Worm (Caenorhabditis elegans) whole organism, young adult: ENCODE results near the gene tpk-1.

Experiments
- C06A6.2 ChIP-seq: fragments of 200-800 bp; sonication (Bioruptor generic); conservative IDR thresholded peaks from 2 replicates; pipeline ENCODE4 v1.3.6; 2022; ENCODE audit warnings: missing genetic modification characterization, missing compliant biosample characterization
- C17E4.6 ChIP-seq: fragments of 200-800 bp; sonication (Bioruptor generic); IDR thresholded peaks from 2 replicates; pipeline ENCODE4 v1.3.6; 2022; ENCODE audit warnings: missing genetic modification reagents, missing genetic modification characterization, missing compliant biosample characterization
- F33H1.4 ChIP-seq: fragments of 200-800 bp; sonication (Bioruptor generic); IDR thresholded peaks from 2 replicates; pipeline ENCODE4 v1.3.6; 2022; ENCODE audit warnings: missing genetic modification reagents, missing genetic modification characterization, missing compliant biosample characterization
- Y79H2A.3 ChIP-seq: fragments of 200-800 bp; sonication (Bioruptor generic); conservative IDR thresholded peaks from 2 replicates; pipeline ENCODE4 v1.3.6; 2022; ENCODE audit warnings: missing genetic modification reagents, missing genetic modification characterization, missing compliant biosample characterization
- aptf-2 ChIP-seq: fragments of 200-800 bp; sonication (Bioruptor generic); conservative IDR thresholded peaks from 2 replicates; pipeline ENCODE4 v1.3.6; 2022; ENCODE audit warnings: missing genetic modification reagents, missing genetic modification characterization, missing compliant biosample characterization
- atf-7 ChIP-seq: sonication (generic microtip); optimal IDR thresholded peaks from 2 replicates; lab custom pipeline; 2017; ENCODE audit warnings: mild to moderate bottlenecking, missing genetic modification characterization, missing compliant biosample characterization
- attf-3 ChIP-seq: fragments of 200-800 bp; sonication (Bioruptor generic); conservative IDR thresholded peaks from 2 replicates; pipeline ENCODE4 v1.3.6; 2022; ENCODE audit warnings: missing genetic modification reagents, missing genetic modification characterization, missing compliant biosample characterization
- cebp-2 ChIP-seq: fragments of 200-800 bp; sonication (Bioruptor generic); IDR thresholded peaks from 2 replicates; pipeline ENCODE4 v1.3.6; 2022; ENCODE audit warnings: missing genetic modification characterization, missing compliant biosample characterization
- ceh-27 ChIP-seq: fragments of 200-800 bp; sonication (Bioruptor generic); optimal IDR thresholded peaks from 2 replicates; lab custom pipeline; 2018; ENCODE audit warnings: mild to moderate bottlenecking, missing genetic modification characterization, moderate library complexity, missing compliant biosample characterization
- ceh-58 ChIP-seq: fragments of 200-800 bp; sonication (Bioruptor generic); IDR thresholded peaks from 2 replicates; pipeline ENCODE4 v1.3.6; 2022; ENCODE audit warnings: missing genetic modification characterization, missing compliant biosample characterization
- ceh-91 ChIP-seq: fragments of 200-800 bp; sonication (Bioruptor generic); IDR thresholded peaks from 2 replicates; pipeline ENCODE4 v1.3.6; 2022; ENCODE audit warnings: missing genetic modification reagents, missing genetic modification characterization, missing compliant biosample characterization
- dpff-1 ChIP-seq: sonication (generic microtip); optimal IDR thresholded peaks from 2 replicates; lab custom pipeline; 2017; ENCODE audit warnings: mild to moderate bottlenecking, missing genetic modification characterization, missing compliant biosample characterization
- egl-44 ChIP-seq: fragments of 200-800 bp; sonication (Bioruptor generic); IDR thresholded peaks from 2 replicates; pipeline ENCODE4 v1.3.6; 2022; ENCODE audit warnings: missing genetic modification reagents, missing genetic modification characterization, missing compliant biosample characterization
- him-1 ChIP-seq: sonication (generic microtip); optimal IDR thresholded peaks from 2 replicates; lab custom pipeline; 2016; ENCODE audit warnings: missing genotype, missing genetic modification reagents, missing genetic modification characterization, missing compliant biosample characterization
- hmg-1.2 ChIP-seq: fragments of 200-800 bp; sonication (Bioruptor generic); IDR thresholded peaks from 2 replicates; pipeline ENCODE4 v1.3.6; 2022; ENCODE audit warnings: missing genetic modification reagents, missing genetic modification characterization, missing compliant biosample characterization
- hmg-20 ChIP-seq: fragments of 200-800 bp; sonication (Bioruptor generic); IDR thresholded peaks from 2 replicates; pipeline ENCODE4 v1.3.6; 2022; ENCODE audit warnings: missing genetic modification reagents, missing genetic modification characterization, missing compliant biosample characterization
- lin-35 ChIP-seq, 3 experiments: fragments of 150-350 bp in 2 of 3; sonication (generic microtip) in 1 of 3; optimal IDR thresholded peaks; 2 replicates each; lab custom pipeline; 2014 to 2018; ENCODE audit warnings: missing biosample characterization in 3 of 3, missing genetic modification characterization in 3 of 3, missing genetic modification reagents in 3 of 3
- lsl-1 ChIP-seq: fragments of 200-800 bp; sonication (Bioruptor generic); optimal IDR thresholded peaks from 2 replicates; lab custom pipeline; 2018; ENCODE audit warnings: mild to moderate bottlenecking, missing genetic modification characterization, moderate library complexity, missing compliant biosample characterization
- lsy-27 ChIP-seq: sonication (generic microtip); optimal IDR thresholded peaks from 2 replicates; lab custom pipeline; 2017; ENCODE audit warnings: missing genetic modification characterization, mild to moderate bottlenecking, missing compliant biosample characterization, antibody characterized with exemption, missing genotype, borderline replicate concordance; ENCODE audit not compliant: insufficient read depth
- madf-3 ChIP-seq: fragments of 200-800 bp; sonication (Bioruptor generic); IDR thresholded peaks from 2 replicates; pipeline ENCODE4 v1.3.6; 2022; ENCODE audit warnings: missing genetic modification reagents, missing genetic modification characterization, missing compliant biosample characterization
- madf-6 ChIP-seq: fragments of 200-800 bp; sonication (Bioruptor generic); IDR thresholded peaks from 2 replicates; pipeline ENCODE4 v1.3.6; 2022; ENCODE audit warnings: missing genetic modification reagents, missing genetic modification characterization, missing compliant biosample characterization
- mel-28 ChIP-seq: sonication (generic microtip); optimal IDR thresholded peaks from 2 replicates; lab custom pipeline; 2016; ENCODE audit warnings: borderline replicate concordance, mild to moderate bottlenecking, missing genetic modification characterization, missing compliant biosample characterization
- mes-4 ChIP-seq: sonication (generic microtip); optimal IDR thresholded peaks from 2 replicates; lab custom pipeline; 2016; ENCODE audit warnings: missing genotype, missing genetic modification characterization, missing compliant biosample characterization
- nfya-1 ChIP-seq: sonication (generic microtip); optimal IDR thresholded peaks from 2 replicates; lab custom pipeline; 2017; ENCODE audit warnings: antibody characterized with exemption, missing compliant biosample characterization, missing genetic modification characterization, borderline replicate concordance; ENCODE audit not compliant: insufficient read depth
- nhr-120 ChIP-seq: fragments of 200-800 bp; sonication (Bioruptor generic); IDR thresholded peaks from 2 replicates; pipeline ENCODE4 v1.3.6; 2022; ENCODE audit warnings: missing genetic modification characterization, missing compliant biosample characterization
- nhr-179 ChIP-seq: sonication (generic microtip); optimal IDR thresholded peaks from 2 replicates; lab custom pipeline; 2016; ENCODE audit warnings: mild to moderate bottlenecking, missing genetic modification characterization, missing compliant biosample characterization
- pbrm-1 ChIP-seq: fragments of 200-800 bp; sonication (Bioruptor generic); IDR thresholded peaks from 2 replicates; pipeline ENCODE4 v1.3.6; 2022; ENCODE audit warnings: missing genetic modification reagents, missing genetic modification characterization, missing compliant biosample characterization
- pha-4 ChIP-seq: fragments of 150-350 bp; sonication (generic microtip); optimal IDR thresholded peaks from 2 replicates; lab custom pipeline; 2014; ENCODE audit warnings: missing biosample characterization, missing genetic modification reagents, missing genetic modification characterization
- snpc-1.1 ChIP-seq: sonication (generic microtip); optimal IDR thresholded peaks from 2 replicates; lab custom pipeline; 2017; ENCODE audit warnings: missing genetic modification characterization, mild to moderate bottlenecking, missing compliant biosample characterization, antibody characterized with exemption, moderate library complexity, missing genotype, missing genetic modification reagents; ENCODE audit not compliant: insufficient read depth
- snpc-4 ChIP-seq, 5 experiments: fragments of 150-350 bp in 1 of 5; sonication (generic microtip) in 4 of 5; optimal IDR thresholded peaks; 2 replicates each; lab custom pipeline; 2014 to 2018; ENCODE audit warnings: missing genetic modification characterization in 5 of 5, missing biosample characterization in 3 of 5, antibody characterized with exemption in 2 of 5, mild to moderate bottlenecking in 2 of 5, missing compliant biosample characterization in 2 of 5, missing genotype in 2 of 5, moderate library complexity in 2 of 5, missing genetic modification reagents in 1 of 5
- tbp1 ChIP-seq: fragments of 200-800 bp; sonication (Bioruptor generic); optimal IDR thresholded peaks from 2 replicates; lab custom pipeline; 2018; ENCODE audit warnings: mild to moderate bottlenecking, missing genetic modification characterization, missing compliant biosample characterization
- tlf-1 ChIP-seq: fragments of 200-800 bp; sonication (Bioruptor generic); optimal IDR thresholded peaks from 2 replicates; lab custom pipeline; 2018; ENCODE audit warnings: mild to moderate bottlenecking, missing genetic modification characterization, missing compliant biosample characterization
- unc-130 ChIP-seq: sonication (generic microtip); optimal IDR thresholded peaks from 2 replicates; lab custom pipeline; 2016; ENCODE audit warnings: missing genetic modification reagents, missing genetic modification characterization, missing compliant biosample characterization
- ztf-22 ChIP-seq: fragments of 200-800 bp; sonication (Bioruptor generic); optimal IDR thresholded peaks from 2 replicates; lab custom pipeline; 2018; ENCODE audit warnings: mild to moderate bottlenecking, missing genetic modification characterization, moderate library complexity, missing compliant biosample characterization
- ztf-28 ChIP-seq: fragments of 200-800 bp; sonication (Bioruptor generic); IDR thresholded peaks from 2 replicates; pipeline ENCODE4 v1.3.6; 2022; ENCODE audit warnings: missing genetic modification reagents, missing genetic modification characterization, missing compliant biosample characterization
- ztf-6 ChIP-seq: fragments of 200-800 bp; sonication (Bioruptor generic); IDR thresholded peaks from 2 replicates; pipeline ENCODE4 v1.3.6; 2022; ENCODE audit warnings: missing genetic modification reagents, missing genetic modification characterization, missing compliant biosample characterization

Gene tpk-1

ce11 chrIII:8937571-8937970 is 25.6 kb downstream of the tpk-1 start (continued):
- peak; percentile 61; the same call in 1 of the 2 replicates for TF ChIP-seq F33H1.4 (GFP tag; lab: Robert Waterston, UW)
- 0 out of 2 replicates have a peak, but pooled peaks have one; percentile 14 for TF ChIP-seq madf-3 (GFP tag; lab: Robert Waterston, UW)
- peak; percentile 57 for TF ChIP-seq ztf-22 (GFP tag; lab: Kevin White, UChicago)
- peak; percentile 39 for TF ChIP-seq unc-130 (GFP tag; lab: Kevin White, UChicago)
- peak; percentile 47 for TF ChIP-seq snpc-4 (GFP tag; optimal IDR thresholded peaks at IDR 0.05; lab: Kevin White, UChicago)
- TF ChIP-seq snpc-4 (tag; optimal IDR thresholded peaks at IDR 0.05; lab: Kevin White, UChicago), result peak in 3 of 4 experiments; percentile 65 to 80 (median 66)
- no peak for TF ChIP-seq madf-6 (GFP tag; lab: Robert Waterston, UW)

ce11 chrIII:8944357-8944756 is 32.4 kb downstream of the tpk-1 start, which contains the start of gene dhrr-1:
TSS of gene dhrr-1 (plus strand) at chrIII:8944657.
- TF ChIP-seq snpc-1.1, result no peak
- TF ChIP-seq pbrm-1 (GFP tag; lab: Robert Waterston, UW), result no peak
- no peak for TF ChIP-seq hmg-20 (GFP tag; lab: Robert Waterston, UW)
- no peak for TF ChIP-seq pha-4 (tag; lab: Kevin White, UChicago)
- TF ChIP-seq ztf-6 (GFP tag; lab: Robert Waterston, UW), result no peak
- TF ChIP-seq dpff-1, result no peak
- no peak for TF ChIP-seq madf-6 (GFP tag; lab: Robert Waterston, UW)
- no peak for TF ChIP-seq egl-44 (GFP tag; lab: Robert Waterston, UW)
- TF ChIP-seq atf-7 (tag; lab: Kevin White, UChicago), result no peak
- TF ChIP-seq lsy-27 (tag; lab: Kevin White, UChicago), result no peak
- TF ChIP-seq aptf-2, result no peak
- no peak for TF ChIP-seq lin-35 (GFP tag; optimal IDR thresholded peaks at IDR 0.05; lab: Kevin White, UChicago)
- no peak for TF ChIP-seq ceh-91 (GFP tag; lab: Robert Waterston, UW)

ce11 chrIII:8946285-8946684 is 34.3 kb downstream of the tpk-1 start:
- TF ChIP-seq ztf-28 (GFP tag; lab: Robert Waterston, UW) (no peak), attf-3 (GFP tag; lab: Robert Waterston, UW) (no peak), nhr-120 (GFP tag; lab: Robert Waterston, UW) (no peak), ceh-27 (GFP tag; lab: Kevin White, UChicago) (no peak), Y79H2A.3 (GFP tag; lab: Robert Waterston, UW) (no peak), hmg-1.2 (0 out of 2 replicates have a peak, but pooled peaks have one; percentile 23), mel-28 (no peak), C17E4.6 (no peak)

ce11 chrIII:8949147-8949546 is 37.2 kb downstream of the tpk-1 start:
- TF ChIP-seq nhr-179 (tag; lab: Kevin White, UChicago), result no peak
- no peak for TF ChIP-seq C06A6.2 (GFP tag; lab: Robert Waterston, UW)
- no peak for TF ChIP-seq tlf-1 (GFP tag; lab: Kevin White, UChicago)
- no peak for TF ChIP-seq lsy-27 (tag; lab: Kevin White, UChicago)
- TF ChIP-seq cebp-2 (GFP tag; lab: Robert Waterston, UW), result no peak
- TF ChIP-seq ztf-28 (GFP tag; lab: Robert Waterston, UW), result no peak
- no peak for TF ChIP-seq him-1 (tag; lab: Kevin White, UChicago)
- no peak for TF ChIP-seq Y79H2A.3 (GFP tag; lab: Robert Waterston, UW)
- TF ChIP-seq ceh-58 (GFP tag; lab: Robert Waterston, UW), result no peak
- no peak for TF ChIP-seq lsl-1 (GFP tag; lab: Kevin White, UChicago)
- TF ChIP-seq mes-4 (tag; lab: Kevin White, UChicago), result no peak
- no peak for TF ChIP-seq pbrm-1 (GFP tag; lab: Robert Waterston, UW)
- no peak for TF ChIP-seq nfya-1 (tag; lab: Kevin White, UChicago)
- no peak for TF ChIP-seq madf-6 (GFP tag; lab: Robert Waterston, UW)
- TF ChIP-seq tbp1 (GFP tag; lab: Kevin White, UChicago), result no peak
- no peak for TF ChIP-seq lin-35 (GFP tag; optimal IDR thresholded peaks at IDR 0.05; lab: Kevin White, UChicago)
- no peak for TF ChIP-seq C17E4.6
